Fruit fly (Drosophila melanogaster): Measurements from ENCODE around the gene CG4880.
A peak's percentile ranks its signal among the peaks of the same experiment; 100 is the strongest.

dm6 chrX:16873053-16873452 lies 13.6 kb upstream of the CG4880 start:
- no peak for TF ChIP-seq EcR (GFP tag; optimal IDR thresholded peaks at IDR 0.05)
- TF ChIP-seq Ets98B (GFP tag; IDR thresholded peaks at IDR 0.05): peak; percentile 44; the same call in 1 of the 2 replicates
- no peak for TF ChIP-seq D1 (tag; optimal IDR thresholded peaks at IDR 0.05)
- no peak for TF ChIP-seq CG10348 (GFP tag; IDR thresholded peaks at IDR 0.05)
- TF ChIP-seq CG15710 (tag; optimal IDR thresholded peaks at IDR 0.05): peak; percentile 63

All from whole organism, pupa.